Worm (Caenorhabditis elegans) whole organism, L2 larva: Measurements from ENCODE around the gene T28D9.11.

Experiments
- aly-2 ChIP-seq: fragments of 150-350 bp; optimal IDR thresholded peaks from 2 replicates; lab custom pipeline; 2014; ENCODE audit warnings: missing biosample characterization, missing genetic modification characterization
- blmp-1 ChIP-seq: sonication (generic microtip); optimal IDR thresholded peaks from 2 replicates; lab custom pipeline; 2017; ENCODE audit warnings: missing genetic modification characterization, mild to moderate bottlenecking, missing compliant biosample characterization, antibody characterized with exemption, moderate library complexity; ENCODE audit not compliant: insufficient read depth
- ceh-82 ChIP-seq: fragments of 150-350 bp; optimal IDR thresholded peaks from 2 replicates; lab custom pipeline; 2014; ENCODE audit warnings: missing biosample characterization, missing genetic modification characterization
- elt-1 ChIP-seq: fragments of 150-350 bp; optimal IDR thresholded peaks from 2 replicates; lab custom pipeline; 2014; ENCODE audit warnings: missing biosample characterization, missing genetic modification characterization
- fos-1 ChIP-seq: fragments of 150-350 bp; optimal IDR thresholded peaks from 2 replicates; lab custom pipeline; 2014; ENCODE audit warnings: missing biosample characterization, missing genetic modification characterization
- lin-13 ChIP-seq: fragments of 150-350 bp; optimal IDR thresholded peaks from 2 replicates; lab custom pipeline; 2014; ENCODE audit warnings: missing biosample characterization, missing genetic modification reagents, missing genetic modification characterization
- nhr-11 ChIP-seq: fragments of 150-350 bp; optimal IDR thresholded peaks from 2 replicates; lab custom pipeline; 2014; ENCODE audit warnings: missing biosample characterization, missing genetic modification characterization
- skn-1 ChIP-seq: sonication (generic microtip); optimal IDR thresholded peaks from 2 replicates; lab custom pipeline; 2017; ENCODE audit warnings: missing biosample characterization, missing genetic modification characterization
- unc-62 ChIP-seq: fragments of 150-350 bp; optimal IDR thresholded peaks from 2 replicates; lab custom pipeline; 2014; ENCODE audit warnings: missing biosample characterization, missing genetic modification reagents, missing genetic modification characterization

ce11 chrII:6513357-6513756, 21.6 kb upstream of the T28D9.11 start:
- no peak for TF ChIP-seq blmp-1 (tag; lab: Kevin White, UChicago)
- no peak for TF ChIP-seq skn-1 (tag; lab: Kevin White, UChicago)
- no peak for TF ChIP-seq fos-1 (tag; lab: Kevin White, UChicago)
- TF ChIP-seq ceh-82 (tag; lab: Kevin White, UChicago): no peak
- no peak for TF ChIP-seq nhr-11
- no peak for TF ChIP-seq aly-2 (tag; lab: Kevin White, UChicago)
- TF ChIP-seq elt-1 (tag; lab: Kevin White, UChicago): no peak
- TF ChIP-seq lin-13: no peak
- no peak for TF ChIP-seq unc-62 (GFP tag; lab: Kevin White, UChicago)
